Fruit fly (Drosophila melanogaster) whole organism, wandering third instar larva: ENCODE data around the gene dlp.

Experiments
- Abd-B ChIP-seq: fragments of >200 bp; optimal IDR thresholded peaks from 2 replicates; lab custom pipeline; 2017; ENCODE audit warnings: missing biosample characterization, missing genetic modification characterization
- CG32264 ChIP-seq: fragments of 200-800 bp; sonication (Bioruptor generic); optimal IDR thresholded peaks from 2 replicates; lab custom pipeline; 2016; ENCODE audit warnings: missing biosample characterization, missing genetic modification characterization
- CG9705 ChIP-seq: fragments of 200-800 bp; sonication (Bioruptor generic); optimal IDR thresholded peaks from 2 replicates; lab custom pipeline; 2018; ENCODE audit warnings: missing biosample characterization, mild to moderate bottlenecking, missing genetic modification characterization
- CrebA ChIP-seq: fragments of 200-800 bp; sonication (Bioruptor generic); optimal IDR thresholded peaks from 2 replicates; lab custom pipeline; 2016; ENCODE audit warnings: missing biosample characterization, mild to moderate bottlenecking, missing genetic modification characterization, borderline replicate concordance
- Dfd ChIP-seq: fragments of >200 bp; optimal IDR thresholded peaks from 2 replicates; lab custom pipeline; 2017; ENCODE audit warnings: missing biosample characterization, missing genetic modification characterization
- Dif ChIP-seq: fragments of 200-275, 200-300 bp; sonication (Bioruptor generic); optimal IDR thresholded peaks from 2 replicates; lab custom pipeline; 2018; ENCODE audit warnings: missing biosample characterization, missing genetic modification characterization; ENCODE audit not compliant: partially characterized antibody
- GATAd ChIP-seq: sonication (Bioruptor generic); optimal IDR thresholded peaks from 2 replicates; lab custom pipeline; 2016; ENCODE audit warnings: missing biosample characterization, missing genetic modification characterization
- HLH106 ChIP-seq: fragments of 200-800 bp; optimal IDR thresholded peaks from 3 replicates; lab custom pipeline; 2019; ENCODE audit warnings: missing biosample characterization, mild to moderate bottlenecking, missing genetic modification characterization, moderate library complexity
- Hnf4 ChIP-seq: fragments of 200-800 bp; sonication (Bioruptor generic); optimal IDR thresholded peaks from 2 replicates; lab custom pipeline; 2016; ENCODE audit warnings: missing biosample characterization, mild to moderate bottlenecking, missing genetic modification characterization
- Hr78 ChIP-seq: fragments of >200 bp; optimal IDR thresholded peaks from 2 replicates; lab custom pipeline; 2017; ENCODE audit warnings: missing biosample characterization, missing genetic modification characterization
- Hr83 ChIP-seq: fragments of 200-300 bp; sonication (Bioruptor generic); optimal IDR thresholded peaks from 2 replicates; lab custom pipeline; 2016; ENCODE audit warnings: missing biosample characterization, mild to moderate bottlenecking, missing genetic modification characterization, moderate library complexity; ENCODE audit not compliant: poor library complexity, severe bottlenecking
- Jra ChIP-seq: sonication (Bioruptor generic); optimal IDR thresholded peaks from 2 replicates; lab custom pipeline; 2016; ENCODE audit warnings: missing biosample characterization, missing genetic modification characterization
- Mio ChIP-seq: sonication (Bioruptor generic); optimal IDR thresholded peaks from 2 replicates; lab custom pipeline; 2016; ENCODE audit warnings: missing biosample characterization, missing genetic modification characterization
- Myc ChIP-seq: fragments of >200 bp; optimal IDR thresholded peaks from 2 replicates; lab custom pipeline; 2017
- N ChIP-seq: fragments of >200 bp; optimal IDR thresholded peaks from 2 replicates; lab custom pipeline; 2018; ENCODE audit warnings: missing biosample characterization, missing external identifiers, missing genetic modification characterization
- OdsH ChIP-seq: fragments of 200-800 bp; sonication (Bioruptor generic); optimal IDR thresholded peaks from 2 replicates; lab custom pipeline; 2016; ENCODE audit warnings: missing biosample characterization, mild to moderate bottlenecking, missing genetic modification characterization
- Rel ChIP-seq, 2 experiments: fragments of 200-800 bp; sonication (Bioruptor generic) in 1 of 2; optimal IDR thresholded peaks; 2 replicates in 1 of 2; 3 replicates in 1 of 2; lab custom pipeline; 2016 to 2019; ENCODE audit warnings: mild to moderate bottlenecking in 2 of 2, missing biosample characterization in 2 of 2, missing genetic modification characterization in 2 of 2, moderate library complexity in 1 of 2
- Sp1 ChIP-seq: fragments of 200-800 bp; sonication (Bioruptor generic); optimal IDR thresholded peaks from 3 replicates; lab custom pipeline; 2019; ENCODE audit warnings: missing biosample characterization, mild to moderate bottlenecking, missing genetic modification characterization, moderate library complexity
- Vsx2 ChIP-seq: fragments of 200-300, 225-300 bp; sonication (Bioruptor generic); optimal IDR thresholded peaks from 2 replicates; lab custom pipeline; 2018; ENCODE audit warnings: missing biosample characterization, missing genetic modification characterization; ENCODE audit not compliant: partially characterized antibody
- br ChIP-seq: fragments of 200-800 bp; sonication (Bioruptor generic); optimal IDR thresholded peaks from 2 replicates; lab custom pipeline; 2016; ENCODE audit warnings: missing biosample characterization, missing genetic modification characterization
- brk ChIP-seq: fragments of 200-800 bp; sonication (Bioruptor generic); optimal IDR thresholded peaks from 2 replicates; lab custom pipeline; 2016; ENCODE audit warnings: missing biosample characterization, mild to moderate bottlenecking, missing genetic modification characterization
- dl ChIP-seq, 2 experiments: fragments of 175-275, 200-275 bp in 1 of 2; fragments of 200-275 bp in 1 of 2; sonication (Bioruptor generic); optimal IDR thresholded peaks; lab custom pipeline; 2018; ENCODE audit warnings: mild to moderate bottlenecking in 2 of 2, missing biosample characterization in 2 of 2, missing genetic modification characterization in 2 of 2, moderate library complexity in 2 of 2; ENCODE audit not compliant: partially characterized antibody in 2 of 2, insufficient read depth in 1 of 2
- dmrt93B ChIP-seq: fragments of 200-800 bp; sonication (Bioruptor generic); optimal IDR thresholded peaks from 2 replicates; lab custom pipeline; 2018; ENCODE audit warnings: missing biosample characterization, mild to moderate bottlenecking, missing genetic modification characterization
- dsf ChIP-seq: sonication (Bioruptor generic); optimal IDR thresholded peaks from 2 replicates; lab custom pipeline; 2016; ENCODE audit warnings: missing biosample characterization, missing genetic modification characterization, borderline replicate concordance
- ey ChIP-seq: fragments of 200-800 bp; sonication (Bioruptor generic); optimal IDR thresholded peaks from 2 replicates; lab custom pipeline; 2016; ENCODE audit warnings: missing biosample characterization, missing genetic modification characterization
- fru ChIP-seq: fragments of 200-800 bp; sonication (Bioruptor generic); optimal IDR thresholded peaks from 3 replicates; lab custom pipeline; 2016; ENCODE audit warnings: missing biosample characterization, mild to moderate bottlenecking, missing genetic modification characterization
- h ChIP-seq: fragments of 200-800 bp; sonication (Bioruptor generic); optimal IDR thresholded peaks from 3 replicates; lab custom pipeline; 2016; ENCODE audit warnings: missing biosample characterization, mild to moderate bottlenecking, missing genetic modification characterization
- jim ChIP-seq: fragments of 175-275, 200-325 bp; sonication (Bioruptor generic); optimal IDR thresholded peaks from 2 replicates; lab custom pipeline; 2016; ENCODE audit warnings: missing biosample characterization, mild to moderate bottlenecking, missing genetic modification characterization
- lola ChIP-seq: fragments of >200 bp; optimal IDR thresholded peaks from 2 replicates; lab custom pipeline; 2017; ENCODE audit warnings: missing biosample characterization, missing genetic modification characterization
- pan ChIP-seq: fragments of >200 bp; optimal IDR thresholded peaks from 2 replicates; lab custom pipeline; 2017
- psq ChIP-seq: fragments of 200-800 bp; sonication (Bioruptor generic); optimal IDR thresholded peaks from 3 replicates; lab custom pipeline; 2017; ENCODE audit warnings: missing biosample characterization, mild to moderate bottlenecking, missing genetic modification characterization, moderate library complexity
- rgr ChIP-seq: fragments of 200-800 bp; sonication (Bioruptor generic); optimal IDR thresholded peaks from 3 replicates; lab custom pipeline; 2016; ENCODE audit warnings: missing biosample characterization, mild to moderate bottlenecking, missing genetic modification characterization
- sage ChIP-seq: fragments of 200-800 bp; sonication (Bioruptor generic); optimal IDR thresholded peaks from 2 replicates; lab custom pipeline; 2016; ENCODE audit warnings: missing biosample characterization, mild to moderate bottlenecking, missing genetic modification characterization
- sv ChIP-seq: fragments of 200-800 bp; sonication (Bioruptor generic); optimal IDR thresholded peaks from 3 replicates; lab custom pipeline; 2016; ENCODE audit warnings: missing biosample characterization, missing genetic modification characterization
- tai ChIP-seq: sonication (Bioruptor generic); optimal IDR thresholded peaks from 2 replicates; lab custom pipeline; 2016; ENCODE audit warnings: missing biosample characterization, missing genetic modification characterization
- usp ChIP-seq: fragments of >200 bp; optimal IDR thresholded peaks from 2 replicates; lab custom pipeline; 2017; ENCODE audit warnings: missing biosample characterization, missing genetic modification characterization
- woc ChIP-seq: sonication (Bioruptor generic); optimal IDR thresholded peaks from 2 replicates; lab custom pipeline; 2016; ENCODE audit warnings: missing biosample characterization, mild to moderate bottlenecking, missing genetic modification characterization

The dlp gene

dm6 chr3L:14701578-14701977, 69.2 kb downstream of the dlp start, which contains the start of gene CG17177:
Gene CG17177 (minus strand): TSS chr3L:14701678.
- TF ChIP-seq fru (GFP tag; lab: Kevin White, UChicago) (no peak), Jra (no peak), GATAd (no peak), HLH106 (no peak), sage (GFP tag; lab: Kevin White, UChicago) (no peak), br (GFP tag; lab: Kevin White, UChicago) (no peak), OdsH (GFP tag; lab: Kevin White, UChicago) (no peak), lola (GFP tag; lab: Kevin White, UChicago) (no peak), woc (GFP tag; lab: Kevin White, UChicago) (no peak), jim (GFP tag; lab: Kevin White, UChicago) (no peak), Hr78 (GFP tag; lab: Kevin White, UChicago) (no peak), dmrt93B (GFP tag; lab: Kevin White, UChicago) (no peak), dl (GFP tag; optimal IDR thresholded peaks at IDR 0.05; lab: Kevin White, UChicago; ENCODE audit: insufficient read depth in 1 of 2, partially characterized antibody in 2 of 2) (no peak), N (GFP tag; lab: Kevin White, UChicago) (no peak)
- TF ChIP-seq, all 38 proteins: peak for 0

- TF ChIP-seq br (GFP tag; lab: Kevin White, UChicago) (no peak), OdsH (GFP tag; lab: Kevin White, UChicago) (no peak), dmrt93B (GFP tag; lab: Kevin White, UChicago) (no peak), lola (GFP tag; lab: Kevin White, UChicago) (no peak), sage (GFP tag; lab: Kevin White, UChicago) (no peak), woc (GFP tag; lab: Kevin White, UChicago) (no peak), CG9705 (GFP tag; lab: Kevin White, UChicago) (no peak), rgr (no peak)
Observed at dm6 chr3L:14705164-14705563, 72.8 kb downstream of the dlp start, which contains the start of gene CG13476. Gene CG13476 (plus strand): TSS chr3L:14705464.

- peak; percentile 92 for TF ChIP-seq psq (GFP tag; lab: Kevin White, UChicago)
- peak; percentile 17 for TF ChIP-seq Hr83
- TF ChIP-seq Dif (GFP tag; lab: Kevin White, UChicago) = peak; percentile 56
- TF ChIP-seq Abd-B (GFP tag; lab: Kevin White, UChicago) = no peak
- peak; percentile 15 for TF ChIP-seq Jra
- peak; percentile 9 for TF ChIP-seq jim (GFP tag; lab: Kevin White, UChicago)
- no peak for TF ChIP-seq Dfd (GFP tag; lab: Kevin White, UChicago)
- TF ChIP-seq Vsx2 (GFP tag; lab: Kevin White, UChicago) = peak; percentile 84
- peak; percentile 3 to 34 for TF ChIP-seq dl (GFP tag; optimal IDR thresholded peaks at IDR 0.05; lab: Kevin White, UChicago; ENCODE audit: insufficient read depth in 1 of 2, partially characterized antibody in 2 of 2)
- peak; percentile 41 for TF ChIP-seq Hnf4 (GFP tag; lab: Kevin White, UChicago)
- TF ChIP-seq h (GFP tag; lab: Kevin White, UChicago) = peak; percentile 78
- TF ChIP-seq CG9705 (GFP tag; lab: Kevin White, UChicago) = no peak
Observed at dm6 chr3L:14706461-14706880, 74.1 kb downstream of the dlp start.

dm6 chr3L:14708053-14708452, 75.7 kb downstream of the dlp start:
- no peak for TF ChIP-seq Dif (GFP tag; lab: Kevin White, UChicago)
- TF ChIP-seq Abd-B (GFP tag; lab: Kevin White, UChicago) = no peak
- TF ChIP-seq Mio (GFP tag; lab: Kevin White, UChicago) = no peak
- no peak for TF ChIP-seq dl (GFP tag; optimal IDR thresholded peaks at IDR 0.05; lab: Kevin White, UChicago; ENCODE audit: insufficient read depth in 1 of 2, partially characterized antibody in 2 of 2)
- TF ChIP-seq br (GFP tag; lab: Kevin White, UChicago) = peak; percentile 39
- TF ChIP-seq sage (GFP tag; lab: Kevin White, UChicago) = no peak
- TF ChIP-seq pan (lab: Kevin White, UChicago) = no peak
- peak; percentile 64 for TF ChIP-seq rgr
- TF ChIP-seq Myc (lab: Kevin White, UChicago) = no peak
- TF ChIP-seq Rel (GFP tag; optimal IDR thresholded peaks at IDR 0.05; lab: Kevin White, UChicago) = no peak
- TF ChIP-seq Rel (tag; optimal IDR thresholded peaks at IDR 0.05; lab: Kevin White, UChicago) = no peak
- no peak for TF ChIP-seq N (GFP tag; lab: Kevin White, UChicago)
- TF ChIP-seq tai (GFP tag; lab: Kevin White, UChicago) = peak; percentile 70
- TF ChIP-seq Hnf4 (GFP tag; lab: Kevin White, UChicago) = peak; percentile 76
- no peak for TF ChIP-seq sv (GFP tag; lab: Kevin White, UChicago)
- TF ChIP-seq h (GFP tag; lab: Kevin White, UChicago) = peak; percentile 54
- peak; percentile 73 for TF ChIP-seq Hr83
- peak; percentile 42 for TF ChIP-seq CG32264 (GFP tag; lab: Kevin White, UChicago)
- TF ChIP-seq fru (GFP tag; lab: Kevin White, UChicago) = peak; percentile 45
- no peak for TF ChIP-seq usp
- TF ChIP-seq CrebA = no peak
- no peak for TF ChIP-seq CG9705 (GFP tag; lab: Kevin White, UChicago)
- TF ChIP-seq dsf = no peak
- TF ChIP-seq dmrt93B (GFP tag; lab: Kevin White, UChicago) = no peak
- TF ChIP-seq lola (GFP tag; lab: Kevin White, UChicago) = no peak
- TF ChIP-seq Vsx2 (GFP tag; lab: Kevin White, UChicago) = no peak
- no peak for TF ChIP-seq Sp1
- TF ChIP-seq GATAd = peak; percentile 24
- TF ChIP-seq HLH106 = no peak
- no peak for TF ChIP-seq Dfd (GFP tag; lab: Kevin White, UChicago)
- no peak for TF ChIP-seq Hr78 (GFP tag; lab: Kevin White, UChicago)
- TF ChIP-seq psq (GFP tag; lab: Kevin White, UChicago) = peak; percentile 31
- peak; percentile 7 for TF ChIP-seq brk (GFP tag; lab: Kevin White, UChicago)
- TF ChIP-seq ey (GFP tag; lab: Kevin White, UChicago) = peak; percentile 47
- no peak for TF ChIP-seq woc (GFP tag; lab: Kevin White, UChicago)
- TF ChIP-seq jim (GFP tag; lab: Kevin White, UChicago) = peak; percentile 37
- TF ChIP-seq Jra = no peak
- peak; percentile 38 for TF ChIP-seq OdsH (GFP tag; lab: Kevin White, UChicago)
